Worm (Caenorhabditis elegans): Measurements from ENCODE around the gene twk-11.

The twk-11 gene

ce11 chrV:6998303-6998884, 38.0 kb downstream of the twk-11 start, which contains the start of gene nhr-42:
Gene nhr-42 (plus strand): TSS chrV:6998819.
- no peak for TF ChIP-seq B0310.2 (tag; optimal IDR thresholded peaks at IDR 0.05)
- no peak for TF ChIP-seq scrt-1 (GFP tag; IDR thresholded peaks at IDR 0.05)
- no peak for TF ChIP-seq tbx-37 (GFP tag; conservative IDR thresholded peaks at IDR 0.05)

- TF ChIP-seq ets-7 (tag; optimal IDR thresholded peaks at IDR 0.05) (no peak), hnd-1 (tag; optimal IDR thresholded peaks at IDR 0.05) (no peak), ceh-13 (GFP tag; optimal IDR thresholded peaks at IDR 0.05) (no peak), ama-1 (optimal IDR thresholded peaks at IDR 0.05) (no peak), aly-1 (tag; optimal IDR thresholded peaks at IDR 0.05) (no peak)
Measured at ce11 chrV:6997041-6997552, 39.3 kb downstream of the twk-11 start, which contains the start of gene nhr-107. Gene nhr-107 (minus strand): TSS chrV:6997091.

- TF ChIP-seq pes-1 (GFP tag; IDR thresholded peaks at IDR 0.05) (no peak), ceh-36 (tag; optimal IDR thresholded peaks at IDR 0.05) (no peak), F13C5.2 (tag; optimal IDR thresholded peaks at IDR 0.05) (no peak), hmbx-1 (tag; optimal IDR thresholded peaks at IDR 0.05) (no peak), tbx-37 (GFP tag; conservative IDR thresholded peaks at IDR 0.05) (no peak), sea-1 (GFP tag; conservative IDR thresholded peaks at IDR 0.05) (no peak), ets-7 (tag; optimal IDR thresholded peaks at IDR 0.05) (no peak), hmg-4 (GFP tag; optimal IDR thresholded peaks at IDR 0.05) (no peak)
Measured at ce11 chrV:6993999-6994398, 42.4 kb downstream of the twk-11 start.

ce11 chrV:6991771-6992170, 44.6 kb downstream of the twk-11 start, which contains the start of gene nhr-162:
Gene nhr-162 (minus strand): TSS chrV:6991871.
- no peak for TF ChIP-seq hmbx-1 (tag; optimal IDR thresholded peaks at IDR 0.05)
- TF ChIP-seq tbx-37 (GFP tag; conservative IDR thresholded peaks at IDR 0.05): no peak
- TF ChIP-seq tbx-11 (GFP tag; IDR thresholded peaks at IDR 0.05): no peak
- no peak for TF ChIP-seq hmg-4 (GFP tag; optimal IDR thresholded peaks at IDR 0.05)
- TF ChIP-seq scrt-1 (GFP tag; IDR thresholded peaks at IDR 0.05): no peak
- TF ChIP-seq F13C5.2 (tag; optimal IDR thresholded peaks at IDR 0.05): no peak
- TF ChIP-seq aly-1 (tag; optimal IDR thresholded peaks at IDR 0.05): no peak
- no peak for TF ChIP-seq pes-1 (GFP tag; IDR thresholded peaks at IDR 0.05)
- TF ChIP-seq B0310.2 (tag; optimal IDR thresholded peaks at IDR 0.05): no peak
- no peak for TF ChIP-seq sea-1 (GFP tag; conservative IDR thresholded peaks at IDR 0.05)
- no peak for TF ChIP-seq ama-1 (optimal IDR thresholded peaks at IDR 0.05)
- TF ChIP-seq tra-4 (tag; optimal IDR thresholded peaks at IDR 0.05): no peak
- TF ChIP-seq ceh-13 (GFP tag; optimal IDR thresholded peaks at IDR 0.05): no peak
- no peak for TF ChIP-seq flt-1 (GFP tag; IDR thresholded peaks at IDR 0.05)

ce11 chrV:6989626-6990138, 46.7 kb downstream of the twk-11 start, which contains the start of gene nhr-140:
Gene nhr-140 (minus strand): TSS chrV:6989676.
- no peak for TF ChIP-seq ets-7 (tag; optimal IDR thresholded peaks at IDR 0.05)
- TF ChIP-seq hmbx-1 (tag; optimal IDR thresholded peaks at IDR 0.05): no peak
- TF ChIP-seq B0310.2 (tag; optimal IDR thresholded peaks at IDR 0.05): no peak
- TF ChIP-seq ceh-13 (GFP tag; optimal IDR thresholded peaks at IDR 0.05): no peak
- no peak for TF ChIP-seq F13C5.2 (tag; optimal IDR thresholded peaks at IDR 0.05)
- TF ChIP-seq hmg-4 (GFP tag; optimal IDR thresholded peaks at IDR 0.05): no peak
- TF ChIP-seq ama-1 (optimal IDR thresholded peaks at IDR 0.05): no peak
- no peak for TF ChIP-seq ceh-36 (tag; optimal IDR thresholded peaks at IDR 0.05)
- TF ChIP-seq pes-1 (GFP tag; IDR thresholded peaks at IDR 0.05): no peak
- no peak for TF ChIP-seq tra-4 (tag; optimal IDR thresholded peaks at IDR 0.05)
- no peak for TF ChIP-seq flt-1 (GFP tag; IDR thresholded peaks at IDR 0.05)
- no peak for TF ChIP-seq aly-1 (tag; optimal IDR thresholded peaks at IDR 0.05)
- no peak for TF ChIP-seq hnd-1 (tag; optimal IDR thresholded peaks at IDR 0.05)
- TF ChIP-seq sea-1 (GFP tag; conservative IDR thresholded peaks at IDR 0.05): no peak
- no peak for TF ChIP-seq scrt-1 (GFP tag; IDR thresholded peaks at IDR 0.05)
- no peak for TF ChIP-seq tbx-11 (GFP tag; IDR thresholded peaks at IDR 0.05)
- TF ChIP-seq tbx-37 (GFP tag; conservative IDR thresholded peaks at IDR 0.05): no peak

ce11 chrV:6987673-6988072, 48.7 kb downstream of the twk-11 start, which contains the start of gene nhr-139:
Gene nhr-139 (minus strand): TSS chrV:6987773.
- TF ChIP-seq ceh-36 (tag; optimal IDR thresholded peaks at IDR 0.05) (no peak), ets-7 (tag; optimal IDR thresholded peaks at IDR 0.05) (no peak)

- TF ChIP-seq B0310.2 (tag; optimal IDR thresholded peaks at IDR 0.05) (no peak), hmbx-1 (tag; optimal IDR thresholded peaks at IDR 0.05) (no peak), tra-4 (tag; optimal IDR thresholded peaks at IDR 0.05) (no peak), tbx-37 (GFP tag; conservative IDR thresholded peaks at IDR 0.05) (no peak), ama-1 (optimal IDR thresholded peaks at IDR 0.05) (no peak), scrt-1 (GFP tag; IDR thresholded peaks at IDR 0.05) (no peak), hnd-1 (tag; optimal IDR thresholded peaks at IDR 0.05) (no peak), ceh-13 (GFP tag; optimal IDR thresholded peaks at IDR 0.05) (no peak), flt-1 (GFP tag; IDR thresholded peaks at IDR 0.05) (no peak), pes-1 (GFP tag; IDR thresholded peaks at IDR 0.05) (no peak), F13C5.2 (tag; optimal IDR thresholded peaks at IDR 0.05) (no peak), ceh-36 (tag; optimal IDR thresholded peaks at IDR 0.05) (no peak)
Measured at ce11 chrV:6985943-6986342, 50.4 kb downstream of the twk-11 start, which contains the start of gene nhr-163. Gene nhr-163 (minus strand): TSS chrV:6986043.

- no peak for TF ChIP-seq hnd-1 (tag; optimal IDR thresholded peaks at IDR 0.05)
- TF ChIP-seq ets-7 (tag; optimal IDR thresholded peaks at IDR 0.05): no peak
- TF ChIP-seq B0310.2 (tag; optimal IDR thresholded peaks at IDR 0.05): no peak
- TF ChIP-seq flt-1 (GFP tag; IDR thresholded peaks at IDR 0.05): no peak
- TF ChIP-seq tra-4 (tag; optimal IDR thresholded peaks at IDR 0.05): no peak
- TF ChIP-seq F13C5.2 (tag; optimal IDR thresholded peaks at IDR 0.05): no peak
- TF ChIP-seq ceh-36 (tag; optimal IDR thresholded peaks at IDR 0.05): no peak
- TF ChIP-seq scrt-1 (GFP tag; IDR thresholded peaks at IDR 0.05): no peak
Measured at ce11 chrV:6982813-6983212, 53.6 kb downstream of the twk-11 start, which contains the start of gene nhr-161. Gene nhr-161 (minus strand): TSS chrV:6982913.

Measured in whole organism, early embryonic.